ENCODE assay signal across 4 fruit fly cellular contexts in the genomic region with DNA sequence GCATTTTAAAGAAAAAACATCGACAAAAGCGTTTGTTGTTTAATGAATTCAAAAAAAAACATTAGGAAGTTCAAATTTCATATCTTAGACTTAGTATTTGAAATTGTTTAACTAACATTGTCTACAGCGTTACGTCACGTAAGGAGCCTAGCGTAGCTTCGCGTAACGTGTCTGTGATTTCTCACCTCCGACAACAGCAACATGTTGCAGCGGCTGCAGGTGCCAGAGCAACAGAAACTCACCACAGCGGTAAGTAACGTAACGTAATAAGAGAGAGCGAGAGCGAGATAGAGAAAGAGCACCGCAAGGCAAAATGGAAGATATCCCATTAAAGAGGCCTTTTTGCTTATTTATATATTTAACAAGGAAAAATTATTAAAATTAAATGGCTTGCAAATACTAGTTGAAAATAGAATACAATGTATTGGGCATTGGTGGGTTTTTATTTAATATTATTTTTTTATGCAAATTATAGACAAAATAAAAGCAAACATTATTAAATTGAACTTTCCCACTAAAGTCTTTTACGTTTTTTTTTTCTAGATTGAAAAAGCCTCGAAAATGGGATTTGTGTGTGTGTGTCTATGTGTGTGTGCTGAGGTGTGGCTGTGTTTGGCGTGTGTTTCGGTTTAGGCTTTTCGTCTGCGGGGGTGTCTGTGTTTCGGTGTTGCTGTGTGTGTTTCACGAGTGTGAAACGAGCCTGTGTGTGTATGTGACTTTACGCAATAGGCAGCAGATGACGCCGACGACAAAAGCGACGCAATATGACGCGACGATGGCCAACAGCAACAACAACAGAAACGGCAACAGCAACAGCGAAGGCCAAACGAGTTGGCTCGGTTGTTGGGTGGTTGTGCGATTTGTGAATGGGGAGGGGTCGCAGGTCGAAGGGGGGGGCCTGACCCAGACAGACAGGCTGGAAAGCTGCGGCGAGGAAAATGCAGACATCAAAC.
TF ChIP-seq lines count a peak whose summit lies in the region.

No protein-coding gene starts in this region.

- no peak for TF ChIP-seq CTCF in whole organism, embryonic (GFP tag; optimal IDR thresholded peaks at IDR 0.05; lab: Kevin White, UChicago)

TF ChIP-seq in whole organism, embryonic, 481 proteins besides CTCF, POLR2A, EP300 and RAD21 (continues in another document):
- TF ChIP-seq CG2199 (GFP tag; IDR thresholded peaks at IDR 0.05; lab: Robert Waterston, UW) = peak; percentile 64; the same call in 2 of the 3 replicates
- peak; percentile 84; the same call in 3 of the 4 replicates for TF ChIP-seq chinmo (GFP tag; IDR thresholded peaks at IDR 0.05; lab: Robert Waterston, UW; ENCODE audit: partially characterized antibody)
- peak; percentile 77 for TF ChIP-seq CG4360 (GFP tag; IDR thresholded peaks at IDR 0.05; lab: Robert Waterston, UW)
- no peak for TF ChIP-seq ems (GFP tag; optimal IDR thresholded peaks at IDR 0.05; lab: Kevin White, UChicago)
- TF ChIP-seq sc (optimal IDR thresholded peaks at IDR 0.05; lab: Kevin White, UChicago) = no peak
- no peak for TF ChIP-seq sc (GFP tag; optimal IDR thresholded peaks at IDR 0.05; lab: Kevin White, UChicago)
- no peak for TF ChIP-seq CG10462 (GFP tag; optimal IDR thresholded peaks at IDR 0.05; lab: Kevin White, UChicago)
- no peak for TF ChIP-seq her (GFP tag; optimal IDR thresholded peaks at IDR 0.05; lab: Kevin White, UChicago)
- TF ChIP-seq sug (tag; optimal IDR thresholded peaks at IDR 0.05; lab: Kevin White, UChicago) = peak; percentile 20
- no peak for TF ChIP-seq CG9215 (GFP tag; IDR thresholded peaks at IDR 0.05; lab: Robert Waterston, UW)
- peak; percentile 0 for TF ChIP-seq CG10543 (GFP tag; optimal IDR thresholded peaks at IDR 0.05; lab: Kevin White, UChicago)
- no peak for TF ChIP-seq lab (GFP tag; optimal IDR thresholded peaks at IDR 0.05; lab: Kevin White, UChicago)
- TF ChIP-seq BtbVII (GFP tag; optimal IDR thresholded peaks at IDR 0.05; lab: Kevin White, UChicago) = no peak
- TF ChIP-seq croc (GFP tag; conservative IDR thresholded peaks at IDR 0.05; lab: Robert Waterston, UW) = no peak
- no peak for TF ChIP-seq Kr (GFP tag; optimal IDR thresholded peaks at IDR 0.05; lab: Kevin White, UChicago)
- TF ChIP-seq CG8924 (tag; optimal IDR thresholded peaks at IDR 0.05; lab: Kevin White, UChicago) = no peak
- peak; percentile 97 for TF ChIP-seq CG11504 (tag; optimal IDR thresholded peaks at IDR 0.05; lab: Kevin White, UChicago)
- no peak for TF ChIP-seq h (optimal IDR thresholded peaks at IDR 0.05; lab: Kevin White, UChicago)
- TF ChIP-seq CG17186 (GFP tag; optimal IDR thresholded peaks at IDR 0.05; lab: Kevin White, UChicago) = no peak
- no peak for TF ChIP-seq Doc2 (GFP tag; IDR thresholded peaks at IDR 0.05; lab: Robert Waterston, UW)

TF ChIP-seq in whole organism, prepupa, 60 proteins besides CTCF, POLR2A, EP300 and RAD21:
- peak; percentile 11 for TF ChIP-seq CG6276 (GFP tag; optimal IDR thresholded peaks at IDR 0.05; lab: Kevin White, UChicago)
- no peak for TF ChIP-seq CG6792 (GFP tag; optimal IDR thresholded peaks at IDR 0.05; lab: Kevin White, UChicago)
- no peak for TF ChIP-seq topi (GFP tag; optimal IDR thresholded peaks at IDR 0.05; lab: Kevin White, UChicago)
- TF ChIP-seq Eip78C (GFP tag; lab: Kevin White, UChicago) = peak; percentile 46
- no peak for TF ChIP-seq CG4318 (GFP tag; optimal IDR thresholded peaks at IDR 0.05; lab: Kevin White, UChicago)
- 0 out of 3 replicates have a peak, but pooled peaks have one; percentile 20 for TF ChIP-seq eg (GFP tag; IDR thresholded peaks at IDR 0.05; lab: Robert Waterston, UW)
- no peak for TF ChIP-seq OdsH (GFP tag; optimal IDR thresholded peaks at IDR 0.05; lab: Kevin White, UChicago)
- TF ChIP-seq svp (GFP tag; lab: Kevin White, UChicago) = peak; percentile 37
- TF ChIP-seq CG6808 (GFP tag; optimal IDR thresholded peaks at IDR 0.05; lab: Kevin White, UChicago) = no peak

TF ChIP-seq in whole organism, pupa, 21 proteins besides CTCF, POLR2A, EP300 and RAD21:
- TF ChIP-seq CG32121 (GFP tag; IDR thresholded peaks at IDR 0.05; lab: Robert Waterston, UW) (0 out of 2 replicates have a peak, but pooled peaks have one; percentile 15), CG34367 (tag; optimal IDR thresholded peaks at IDR 0.05; lab: Kevin White, UChicago) (no peak), CG8159 (tag; optimal IDR thresholded peaks at IDR 0.05; lab: Kevin White, UChicago) (no peak)

TF ChIP-seq in whole organism, wandering third instar larva, 38 proteins besides CTCF, POLR2A, EP300 and RAD21:
- no peak for TF ChIP-seq dl (GFP tag; optimal IDR thresholded peaks at IDR 0.05; lab: Kevin White, UChicago; ENCODE audit: insufficient read depth in 1 of 2, partially characterized antibody in 2 of 2)
- peak; percentile 27 for TF ChIP-seq psq (GFP tag; optimal IDR thresholded peaks at IDR 0.05; lab: Kevin White, UChicago)
- TF ChIP-seq CG9705 (GFP tag; optimal IDR thresholded peaks at IDR 0.05; lab: Kevin White, UChicago) = no peak
- no peak for TF ChIP-seq CG32264 (GFP tag; optimal IDR thresholded peaks at IDR 0.05; lab: Kevin White, UChicago)
- TF ChIP-seq sage (GFP tag; optimal IDR thresholded peaks at IDR 0.05; lab: Kevin White, UChicago) = no peak
- no peak for TF ChIP-seq br (GFP tag; optimal IDR thresholded peaks at IDR 0.05; lab: Kevin White, UChicago)
TF ChIP-seq in whole organism, wandering third instar larva: peak in this region for 1.
